Fruit fly (Drosophila melanogaster): Measurements from ENCODE around the gene grim.

Gene grim

dm6 chr3L:18304367-18305003 is at the start of gene grim:
Gene grim (minus strand): TSS chr3L:18304417.
- TF ChIP-seq Dll (optimal IDR thresholded peaks at IDR 0.05) (no peak), usp (GFP tag; optimal IDR thresholded peaks at IDR 0.05) (no peak), EcR (GFP tag; optimal IDR thresholded peaks at IDR 0.05) (no peak), CG8478 (optimal IDR thresholded peaks at IDR 0.05) (no peak), pan (optimal IDR thresholded peaks at IDR 0.05) (no peak), psq (optimal IDR thresholded peaks at IDR 0.05) (no peak)

DNA sequence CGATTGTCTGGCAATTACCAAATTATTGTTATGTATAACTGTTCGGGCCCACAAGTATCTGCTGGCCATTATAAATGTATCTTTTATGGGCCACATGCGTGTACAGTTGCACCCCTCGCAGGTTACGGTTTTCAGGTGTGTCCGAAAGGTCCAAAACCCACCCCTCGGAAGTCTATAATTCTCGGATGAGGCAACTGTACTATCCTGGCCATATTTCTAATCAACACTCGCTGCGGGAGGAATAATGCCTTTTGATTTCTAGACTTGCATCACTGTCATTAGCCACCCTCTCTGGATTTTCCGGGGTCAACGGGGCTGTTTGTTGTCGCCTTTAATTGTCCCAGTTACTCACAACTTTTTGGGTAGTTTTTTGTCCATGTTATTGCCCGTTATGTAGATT is 46.3 kb upstream of the grim start:
- TF ChIP-seq Dll (optimal IDR thresholded peaks at IDR 0.05) (no peak), usp (GFP tag; optimal IDR thresholded peaks at IDR 0.05) (no peak), EcR (GFP tag; optimal IDR thresholded peaks at IDR 0.05) (no peak), psq (optimal IDR thresholded peaks at IDR 0.05) (no peak), CG8478 (optimal IDR thresholded peaks at IDR 0.05) (no peak), pan (optimal IDR thresholded peaks at IDR 0.05) (no peak)

DNA sequence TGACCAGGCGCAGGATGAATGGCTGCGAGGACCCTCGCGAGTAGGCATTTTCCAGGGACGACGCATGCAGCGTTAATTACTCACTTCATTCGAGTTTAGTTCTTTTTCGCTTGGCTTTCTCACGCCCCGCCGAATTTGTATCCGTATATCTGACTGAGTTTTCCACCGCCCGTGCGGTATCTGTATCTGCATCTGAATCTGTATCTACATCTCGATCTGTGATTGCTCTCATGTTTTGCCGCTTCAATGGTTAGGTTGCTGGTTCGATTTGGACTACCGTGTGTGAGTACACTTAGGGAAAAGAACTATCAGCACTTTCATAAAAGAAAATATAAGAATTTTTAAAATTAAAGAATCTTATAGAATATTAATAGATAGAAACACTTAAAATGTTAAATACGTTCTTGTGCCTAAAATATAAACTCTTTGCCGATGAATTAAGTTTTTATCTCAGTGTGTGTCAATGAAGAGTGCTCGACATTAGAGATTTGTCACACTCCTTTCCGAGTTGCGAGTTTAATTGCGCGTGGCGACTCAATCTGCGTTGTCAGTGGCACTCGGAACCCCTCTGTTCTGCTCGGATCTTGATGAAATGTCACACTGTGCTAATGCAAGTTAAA is 45.0 kb upstream of the grim start:
- TF ChIP-seq usp (GFP tag; optimal IDR thresholded peaks at IDR 0.05): no peak
- TF ChIP-seq psq (optimal IDR thresholded peaks at IDR 0.05): no peak
- no peak for TF ChIP-seq Dll (optimal IDR thresholded peaks at IDR 0.05)
- no peak for TF ChIP-seq pan (optimal IDR thresholded peaks at IDR 0.05)
- TF ChIP-seq CG8478 (optimal IDR thresholded peaks at IDR 0.05): no peak
- no peak for TF ChIP-seq EcR (GFP tag; optimal IDR thresholded peaks at IDR 0.05)

DNA sequence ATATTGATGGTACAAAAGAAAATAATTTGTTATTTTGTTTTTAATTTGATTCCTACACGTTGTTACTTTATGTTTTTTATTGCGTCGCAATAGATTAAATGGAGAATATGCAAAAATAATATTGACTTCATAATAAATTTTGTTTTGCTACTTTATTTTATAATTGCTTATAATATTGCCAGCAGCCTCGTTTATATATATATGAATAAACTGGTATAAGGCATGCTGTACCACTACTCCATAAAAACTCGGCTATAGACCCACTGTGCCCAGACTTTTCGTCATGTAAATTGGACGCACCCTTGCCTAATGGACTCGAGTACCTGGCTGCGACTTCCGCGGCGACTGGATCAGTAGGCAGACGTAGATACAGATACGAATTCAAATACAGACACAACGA is 44.4 kb upstream of the grim start:
- TF ChIP-seq usp (GFP tag; optimal IDR thresholded peaks at IDR 0.05) (no peak), CG8478 (optimal IDR thresholded peaks at IDR 0.05) (no peak), psq (optimal IDR thresholded peaks at IDR 0.05) (no peak), Dll (optimal IDR thresholded peaks at IDR 0.05) (no peak), pan (optimal IDR thresholded peaks at IDR 0.05) (no peak), EcR (GFP tag; optimal IDR thresholded peaks at IDR 0.05) (no peak)

DNA sequence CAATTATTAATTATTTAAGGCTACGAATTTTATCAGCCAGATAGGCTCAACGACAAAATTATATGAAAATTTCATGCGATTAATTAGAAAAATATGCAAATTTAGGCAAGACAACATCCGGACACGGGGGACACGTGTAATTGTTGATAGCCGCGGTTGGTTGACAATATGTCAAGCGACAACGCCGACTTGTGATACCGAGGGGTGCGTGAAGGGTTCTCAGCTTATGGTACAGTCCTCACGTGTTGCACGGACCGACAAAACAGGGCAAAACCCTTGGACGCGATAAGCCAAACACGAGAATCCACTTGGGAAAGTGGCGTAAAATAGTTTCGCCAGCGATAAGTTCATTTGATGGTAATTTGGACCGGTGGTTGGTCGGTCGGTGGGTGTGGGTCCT is 43.8 kb upstream of the grim start:
- TF ChIP-seq psq (optimal IDR thresholded peaks at IDR 0.05) (no peak), EcR (GFP tag; optimal IDR thresholded peaks at IDR 0.05) (no peak)

- TF ChIP-seq pan (optimal IDR thresholded peaks at IDR 0.05) (no peak), EcR (GFP tag; optimal IDR thresholded peaks at IDR 0.05) (no peak), usp (GFP tag; optimal IDR thresholded peaks at IDR 0.05) (no peak), psq (optimal IDR thresholded peaks at IDR 0.05) (no peak), CG8478 (optimal IDR thresholded peaks at IDR 0.05) (no peak), Dll (optimal IDR thresholded peaks at IDR 0.05) (no peak)
Measured at dm6 chr3L:18344957-18345356, 40.7 kb upstream of the grim start.

- TF ChIP-seq usp (GFP tag; optimal IDR thresholded peaks at IDR 0.05): no peak
- TF ChIP-seq CG8478 (optimal IDR thresholded peaks at IDR 0.05): no peak
- TF ChIP-seq psq (optimal IDR thresholded peaks at IDR 0.05): no peak
- no peak for TF ChIP-seq Dll (optimal IDR thresholded peaks at IDR 0.05)
- no peak for TF ChIP-seq pan (optimal IDR thresholded peaks at IDR 0.05)
- TF ChIP-seq EcR (GFP tag; optimal IDR thresholded peaks at IDR 0.05): no peak
Measured at dm6 chr3L:18334253-18334652, 30.0 kb upstream of the grim start.

DNA sequence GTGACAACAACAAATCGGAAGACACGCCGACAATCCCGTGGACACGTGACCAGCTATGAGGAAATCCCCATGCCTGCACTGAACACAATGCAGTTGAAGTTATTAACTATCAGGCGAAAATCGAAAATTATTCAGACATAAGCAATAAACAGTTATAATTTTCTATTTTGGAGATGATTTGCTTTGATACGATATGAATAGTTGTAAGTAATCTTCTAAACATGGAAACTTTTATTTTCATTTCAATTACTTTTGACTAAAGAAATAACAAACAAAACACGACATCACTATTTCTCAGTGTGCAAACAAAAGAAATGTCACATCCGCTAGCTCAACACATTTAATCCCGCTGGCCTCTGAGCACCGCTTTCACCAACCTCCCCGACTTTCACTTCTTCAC is 24.9 kb upstream of the grim start:
- TF ChIP-seq Dll (optimal IDR thresholded peaks at IDR 0.05) (no peak), usp (GFP tag; optimal IDR thresholded peaks at IDR 0.05) (no peak), CG8478 (optimal IDR thresholded peaks at IDR 0.05) (no peak), psq (optimal IDR thresholded peaks at IDR 0.05) (no peak), EcR (GFP tag; optimal IDR thresholded peaks at IDR 0.05) (no peak), pan (optimal IDR thresholded peaks at IDR 0.05) (no peak)

DNA sequence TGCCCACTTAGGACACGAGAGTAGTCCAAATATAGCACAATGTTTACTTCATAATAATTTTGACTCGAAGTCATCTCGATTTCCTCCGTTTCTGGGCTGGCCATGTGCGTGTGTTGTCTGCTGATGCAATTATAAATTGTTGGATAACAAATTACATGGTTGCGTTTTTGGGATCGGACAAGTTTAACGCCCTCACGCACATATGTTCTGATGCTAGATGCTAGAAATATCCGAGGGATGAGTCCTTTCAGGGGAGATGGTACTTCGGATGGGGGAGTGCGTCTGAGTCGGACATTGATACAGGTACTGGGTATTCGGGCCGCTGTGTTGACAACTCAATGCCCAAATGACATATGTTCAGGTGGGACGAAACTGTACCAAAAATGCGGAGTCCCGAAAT is 11.8 kb upstream of the grim start:
- no peak for TF ChIP-seq psq (optimal IDR thresholded peaks at IDR 0.05)

DNA sequence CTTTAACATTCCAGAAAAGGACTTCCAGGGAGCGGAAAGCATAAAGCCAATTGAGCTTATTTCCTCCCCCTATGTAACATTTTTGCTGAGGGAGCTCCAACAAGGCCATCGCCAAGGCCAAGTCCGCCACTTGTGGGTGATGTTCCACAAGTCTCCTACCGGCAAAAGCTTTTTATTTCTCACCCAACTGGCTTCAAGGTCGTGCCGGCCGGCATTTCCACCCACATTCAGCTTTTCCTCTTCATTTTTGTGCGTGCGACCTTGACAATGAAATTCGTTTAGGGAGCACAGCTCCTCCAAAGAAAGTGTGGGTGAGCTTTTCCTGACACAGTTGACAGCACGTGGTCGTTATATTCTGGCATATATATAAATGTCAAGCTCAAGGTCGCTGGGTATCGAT is 1.6 kb upstream of the grim start:
- no peak for TF ChIP-seq EcR (GFP tag; optimal IDR thresholded peaks at IDR 0.05)
- no peak for TF ChIP-seq CG8478 (optimal IDR thresholded peaks at IDR 0.05)
- no peak for TF ChIP-seq usp (GFP tag; optimal IDR thresholded peaks at IDR 0.05)
- TF ChIP-seq psq (optimal IDR thresholded peaks at IDR 0.05): no peak
- TF ChIP-seq Dll (optimal IDR thresholded peaks at IDR 0.05): no peak
- no peak for TF ChIP-seq pan (optimal IDR thresholded peaks at IDR 0.05)

- no peak for TF ChIP-seq psq (optimal IDR thresholded peaks at IDR 0.05)
- no peak for TF ChIP-seq CG8478 (optimal IDR thresholded peaks at IDR 0.05)
- TF ChIP-seq Dll (optimal IDR thresholded peaks at IDR 0.05): no peak
- TF ChIP-seq EcR (GFP tag; optimal IDR thresholded peaks at IDR 0.05): no peak
- no peak for TF ChIP-seq usp (GFP tag; optimal IDR thresholded peaks at IDR 0.05)
- TF ChIP-seq pan (optimal IDR thresholded peaks at IDR 0.05): no peak
Measured at dm6 chr3L:18302021-18302420, 2.2 kb downstream of the grim start.

DNA sequence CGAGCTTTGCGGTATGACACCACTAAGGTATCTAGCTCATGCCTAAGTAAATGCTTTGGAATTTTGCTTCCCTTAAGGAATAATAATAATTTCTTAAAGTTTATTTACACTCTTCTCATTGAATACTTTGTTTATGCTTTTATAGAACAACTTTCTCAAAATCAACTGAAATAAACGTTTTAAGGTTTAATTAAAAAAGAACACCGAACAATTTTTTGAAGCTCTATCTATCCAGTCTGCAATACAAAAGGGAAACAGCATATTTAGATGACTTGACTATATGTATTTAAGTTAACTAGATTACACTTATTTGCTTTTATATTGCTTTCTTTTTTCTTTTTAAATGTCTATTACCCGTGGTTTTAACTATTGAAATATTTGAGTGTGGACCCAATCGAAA is 3.1 kb downstream of the grim start, which contains the start of gene CG13700:
CG13700 (minus strand) TSS at position 101 of the 400 bp plus-strand sequence.
- TF ChIP-seq psq (optimal IDR thresholded peaks at IDR 0.05): no peak
- TF ChIP-seq Dll (optimal IDR thresholded peaks at IDR 0.05): no peak
- no peak for TF ChIP-seq usp (GFP tag; optimal IDR thresholded peaks at IDR 0.05)
- no peak for TF ChIP-seq CG8478 (optimal IDR thresholded peaks at IDR 0.05)
- no peak for TF ChIP-seq EcR (GFP tag; optimal IDR thresholded peaks at IDR 0.05)
- no peak for TF ChIP-seq pan (optimal IDR thresholded peaks at IDR 0.05)

DNA sequence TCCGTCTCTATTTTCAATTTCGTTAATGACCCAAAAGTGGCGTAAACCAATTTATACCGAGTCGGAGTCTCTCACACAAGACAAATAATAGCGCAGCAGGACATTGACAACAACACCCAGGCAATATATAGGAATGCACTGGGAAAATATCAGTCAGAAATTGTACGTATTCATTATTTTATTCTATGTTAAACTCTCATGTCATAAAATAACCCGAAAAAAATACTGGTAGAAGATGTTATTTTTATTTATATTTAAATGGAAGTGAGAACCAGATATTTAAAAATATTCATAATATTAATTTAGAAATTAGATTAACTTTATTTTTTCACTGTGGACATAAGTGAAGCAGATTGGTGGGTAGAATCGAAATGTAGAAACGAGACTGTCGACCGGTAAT is 6.9 kb downstream of the grim start:
- TF ChIP-seq usp (GFP tag; optimal IDR thresholded peaks at IDR 0.05) (no peak), psq (optimal IDR thresholded peaks at IDR 0.05) (no peak)
